Worm (Caenorhabditis elegans) whole organism, L1 larva: ENCODE results near the gene F12A10.6.

Experiments used
- C34B4.2 ChIP-seq: sonication (generic microtip); optimal IDR thresholded peaks from 2 replicates; lab custom pipeline; 2017; ENCODE audit warnings: mild to moderate bottlenecking, missing genetic modification characterization, missing compliant biosample characterization
- F16B12.6 ChIP-seq: fragments of 150-350 bp; optimal IDR thresholded peaks from 2 replicates; lab custom pipeline; 2014; ENCODE audit warnings: missing biosample characterization, missing genetic modification characterization
- Y116A8C.19 ChIP-seq: sonication (generic microtip); optimal IDR thresholded peaks from 2 replicates; lab custom pipeline; 2016; ENCODE audit warnings: missing compliant biosample characterization, missing genetic modification characterization, borderline replicate concordance
- aha-1 ChIP-seq: fragments of 150-350 bp; optimal IDR thresholded peaks from 2 replicates; lab custom pipeline; 2014; ENCODE audit warnings: missing biosample characterization, missing genetic modification characterization
- alr-1 ChIP-seq: fragments of 200-800 bp; sonication (Bioruptor generic); optimal IDR thresholded peaks from 2 replicates; lab custom pipeline; 2018; ENCODE audit warnings: borderline replicate concordance, mild to moderate bottlenecking, missing genetic modification characterization, missing compliant biosample characterization
- aly-2 ChIP-seq: fragments of 150-350 bp; optimal IDR thresholded peaks from 2 replicates; lab custom pipeline; 2014; ENCODE audit warnings: missing biosample characterization, missing genetic modification characterization
- ceh-63 ChIP-seq: fragments of 200-800 bp; sonication (Bioruptor generic); optimal IDR thresholded peaks from 2 replicates; lab custom pipeline; 2018; ENCODE audit warnings: mild to moderate bottlenecking, missing genetic modification characterization, missing compliant biosample characterization
- ceh-8 ChIP-seq: fragments of 200-800 bp; sonication (Bioruptor generic); optimal IDR thresholded peaks from 2 replicates; lab custom pipeline; 2018; ENCODE audit warnings: mild to moderate bottlenecking, missing genetic modification characterization, moderate library complexity, missing compliant biosample characterization
- ceh-88 ChIP-seq: fragments of 200-800 bp; sonication (Bioruptor generic); IDR thresholded peaks from 2 replicates; pipeline ENCODE4 v1.3.6; 2022; ENCODE audit warnings: missing genetic modification characterization, missing compliant biosample characterization
- ceh-90 ChIP-seq: sonication (generic microtip); optimal IDR thresholded peaks from 2 replicates; lab custom pipeline; 2016; ENCODE audit warnings: missing genetic modification characterization, missing compliant biosample characterization
- ces-1 ChIP-seq: fragments of 150-350 bp; optimal IDR thresholded peaks from 2 replicates; lab custom pipeline; 2014; ENCODE audit warnings: missing biosample characterization, missing genetic modification reagents, missing genetic modification characterization
- dpl-1 ChIP-seq, 3 experiments: fragments of 150-350 bp in 2 of 3; sonication (generic microtip) in 1 of 3; optimal IDR thresholded peaks; 2 replicates each; lab custom pipeline; 2014 to 2017; ENCODE audit warnings: missing biosample characterization in 3 of 3, missing genetic modification characterization in 3 of 3, missing genetic modification reagents in 3 of 3
- efl-3 ChIP-seq: fragments of 200-800 bp; sonication (Bioruptor generic); optimal IDR thresholded peaks from 2 replicates; lab custom pipeline; 2018; ENCODE audit warnings: mild to moderate bottlenecking, missing genetic modification characterization, missing compliant biosample characterization
- elt-2 ChIP-seq: sonication (generic microtip); optimal IDR thresholded peaks from 2 replicates; lab custom pipeline; 2016; ENCODE audit warnings: missing genetic modification characterization, mild to moderate bottlenecking, inconsistent platforms, missing compliant biosample characterization, missing genetic modification reagents
- fkh-10 ChIP-seq: sonication (generic microtip); optimal IDR thresholded peaks from 2 replicates; lab custom pipeline; 2017; ENCODE audit warnings: missing biosample characterization, missing genetic modification reagents, missing genetic modification characterization
- fkh-4 ChIP-seq: sonication (generic microtip); optimal IDR thresholded peaks from 2 replicates; lab custom pipeline; 2016; ENCODE audit warnings: missing compliant biosample characterization, missing genetic modification characterization, borderline replicate concordance
- hlh-17 ChIP-seq: fragments of 200-800 bp; sonication (Bioruptor generic); optimal IDR thresholded peaks from 2 replicates; lab custom pipeline; 2018; ENCODE audit warnings: missing genetic modification characterization, mild to moderate bottlenecking, missing compliant biosample characterization, moderate library complexity, borderline replicate concordance
- hpl-2 ChIP-seq: fragments of 150-350 bp; optimal IDR thresholded peaks from 2 replicates; lab custom pipeline; 2014; ENCODE audit warnings: missing biosample characterization, missing genetic modification reagents, missing genetic modification characterization
- lin-13 ChIP-seq: fragments of 150-350 bp; optimal IDR thresholded peaks from 2 replicates; lab custom pipeline; 2014; ENCODE audit warnings: missing biosample characterization, missing genetic modification reagents, missing genetic modification characterization
- lin-15B ChIP-seq: fragments of 150-350 bp; sonication (generic microtip); optimal IDR thresholded peaks from 3 replicates; lab custom pipeline; 2014; ENCODE audit warnings: missing biosample characterization, missing genetic modification characterization
- lin-39 ChIP-seq: fragments of 150-350 bp; optimal IDR thresholded peaks from 2 replicates; lab custom pipeline; 2014; ENCODE audit warnings: missing biosample characterization, missing genetic modification reagents, missing genetic modification characterization
- mdl-1 ChIP-seq, 2 experiments: fragments of 150-350 bp; optimal IDR thresholded peaks; 2 replicates each; lab custom pipeline; 2014 to 2017; ENCODE audit warnings: missing biosample characterization in 2 of 2, missing genetic modification characterization in 2 of 2, inconsistent platforms in 1 of 2
- mef-2 ChIP-seq: fragments of 150-350 bp; optimal IDR thresholded peaks from 2 replicates; lab custom pipeline; 2014; ENCODE audit warnings: missing biosample characterization, missing genetic modification characterization
- mep-1 ChIP-seq: fragments of 150-350 bp; optimal IDR thresholded peaks from 2 replicates; lab custom pipeline; 2014; ENCODE audit warnings: missing biosample characterization, missing genetic modification characterization
- nhr-11 ChIP-seq: fragments of 150-350 bp; optimal IDR thresholded peaks from 2 replicates; lab custom pipeline; 2014; ENCODE audit warnings: missing biosample characterization, missing genetic modification characterization
- nhr-19 ChIP-seq: fragments of 200-800 bp; sonication (Bioruptor generic); conservative IDR thresholded peaks from 2 replicates; pipeline ENCODE4 v1.3.6; 2022; ENCODE audit warnings: missing genetic modification characterization, missing compliant biosample characterization
- nhr-237 ChIP-seq: fragments of 150-350 bp; optimal IDR thresholded peaks from 2 replicates; lab custom pipeline; 2014; ENCODE audit warnings: missing biosample characterization, missing genetic modification characterization
- nhr-28 ChIP-seq: fragments of 150-350 bp; optimal IDR thresholded peaks from 2 replicates; lab custom pipeline; 2014; ENCODE audit warnings: missing biosample characterization, missing genetic modification characterization
- nhr-47 ChIP-seq: sonication (generic microtip); optimal IDR thresholded peaks from 2 replicates; lab custom pipeline; 2016; ENCODE audit warnings: mild to moderate bottlenecking, missing genetic modification characterization, moderate library complexity, missing compliant biosample characterization
- nhr-77 ChIP-seq: fragments of 150-350 bp; optimal IDR thresholded peaks from 2 replicates; lab custom pipeline; 2014; ENCODE audit warnings: missing biosample characterization, missing genetic modification characterization
- nhr-90 ChIP-seq: sonication (generic microtip); optimal IDR thresholded peaks from 2 replicates; lab custom pipeline; 2016; ENCODE audit warnings: mild to moderate bottlenecking, missing genetic modification characterization, missing compliant biosample characterization; ENCODE audit not compliant: poor library complexity
- pax-3 ChIP-seq: fragments of 200-800 bp; sonication (Bioruptor generic); optimal IDR thresholded peaks from 2 replicates; lab custom pipeline; 2018; ENCODE audit warnings: mild to moderate bottlenecking, missing genetic modification characterization, moderate library complexity, missing compliant biosample characterization
- rnt-1 ChIP-seq: sonication (generic microtip); optimal IDR thresholded peaks from 2 replicates; lab custom pipeline; 2016; ENCODE audit warnings: mild to moderate bottlenecking, missing genetic modification characterization, moderate library complexity, missing compliant biosample characterization
- skn-1 ChIP-seq: fragments of 150-350 bp; optimal IDR thresholded peaks from 2 replicates; lab custom pipeline; 2014; ENCODE audit warnings: missing biosample characterization, missing genetic modification characterization
- snpc-4 ChIP-seq: fragments of 150-350 bp; optimal IDR thresholded peaks from 2 replicates; lab custom pipeline; 2014; ENCODE audit warnings: missing biosample characterization, missing genetic modification characterization
- sox-4 ChIP-seq: sonication (generic microtip); optimal IDR thresholded peaks from 2 replicates; lab custom pipeline; 2016; ENCODE audit warnings: missing genetic modification characterization, missing compliant biosample characterization
- sptf-1 ChIP-seq: fragments of 150-350 bp; optimal IDR thresholded peaks from 2 replicates; lab custom pipeline; 2014; ENCODE audit warnings: missing biosample characterization, missing genetic modification characterization
- sup-37 ChIP-seq: fragments of 200-800 bp; sonication (Bioruptor generic); optimal IDR thresholded peaks from 2 replicates; lab custom pipeline; 2018; ENCODE audit warnings: mild to moderate bottlenecking, missing genetic modification characterization, missing compliant biosample characterization
- tlp-1 ChIP-seq: fragments of 150-350 bp; optimal IDR thresholded peaks from 2 replicates; lab custom pipeline; 2014; ENCODE audit warnings: missing biosample characterization, missing genetic modification characterization
- unc-30 ChIP-seq: sonication (generic microtip); optimal IDR thresholded peaks from 2 replicates; lab custom pipeline; 2017; ENCODE audit warnings: missing biosample characterization, missing genetic modification characterization
- unc-86 ChIP-seq: sonication (generic microtip); optimal IDR thresholded peaks from 2 replicates; lab custom pipeline; 2016; ENCODE audit warnings: missing genetic modification characterization, missing compliant biosample characterization
- unc-98 ChIP-seq: fragments of 200-800 bp; sonication (Bioruptor generic); IDR thresholded peaks from 2 replicates; pipeline ENCODE4 v1.3.6; 2022; ENCODE audit warnings: missing genetic modification characterization, missing compliant biosample characterization
- vab-15 ChIP-seq: sonication (generic microtip); optimal IDR thresholded peaks from 2 replicates; lab custom pipeline; 2017; ENCODE audit warnings: missing genotype, mild to moderate bottlenecking, missing genetic modification characterization, missing compliant biosample characterization
- xbp-1 ChIP-seq: sonication (generic microtip); optimal IDR thresholded peaks from 2 replicates; lab custom pipeline; 2016; ENCODE audit warnings: missing genetic modification characterization, missing compliant biosample characterization
- zag-1 ChIP-seq: fragments of 150-350 bp; optimal IDR thresholded peaks from 2 replicates; lab custom pipeline; 2014; ENCODE audit warnings: missing biosample characterization, missing genetic modification characterization

Gene F12A10.6

ce11 chrII:5473946-5474423 is 20.3 kb downstream of the F12A10.6 start, which contains the start of gene mrps-16 (continued):
- TF ChIP-seq nhr-77 (tag; lab: Kevin White, UChicago) (peak; percentile 37), zag-1 (no peak), lin-15B (tag; lab: Kevin White, UChicago) (peak; percentile 31), mep-1 (peak; percentile 84), tlp-1 (tag; lab: Kevin White, UChicago) (no peak), pax-3 (tag; lab: Kevin White, UChicago) (no peak), unc-98 (GFP tag; lab: Robert Waterston, UW) (no peak), fkh-10 (no peak), sox-4 (tag; lab: Kevin White, UChicago) (no peak), F16B12.6 (tag; lab: Kevin White, UChicago) (peak; percentile 98), aha-1 (tag; lab: Kevin White, UChicago) (no peak), efl-3 (GFP tag; lab: Kevin White, UChicago) (no peak), mef-2 (tag; lab: Kevin White, UChicago) (no peak), dpl-1 (GFP tag; optimal IDR thresholded peaks at IDR 0.05; lab: Kevin White, UChicago) (peak; percentile 96 to 98 (median 97)), unc-86 (tag; lab: Kevin White, UChicago) (peak; percentile 58), nhr-28 (tag; lab: Kevin White, UChicago) (no peak), hpl-2 (no peak), skn-1 (tag; lab: Kevin White, UChicago) (peak; percentile 52), elt-2 (peak; percentile 61), lin-13 (peak; percentile 32), ceh-8 (GFP tag; lab: Kevin White, UChicago) (peak; percentile 6), lin-39 (peak; percentile 41), C34B4.2 (no peak), sptf-1 (no peak), xbp-1 (tag; lab: Kevin White, UChicago) (peak; percentile 67), vab-15 (tag; lab: Kevin White, UChicago) (no peak), sup-37 (GFP tag; lab: Kevin White, UChicago) (no peak), nhr-11 (tag; lab: Kevin White, UChicago) (no peak), rnt-1 (tag; lab: Kevin White, UChicago) (peak; percentile 79), unc-30 (tag; lab: Kevin White, UChicago) (no peak), nhr-47 (peak; percentile 81), aly-2 (tag; lab: Kevin White, UChicago) (peak; percentile 24), alr-1 (no peak), hlh-17 (GFP tag; lab: Kevin White, UChicago) (no peak), nhr-237 (no peak), ceh-63 (GFP tag; lab: Kevin White, UChicago) (no peak), Y116A8C.19 (tag; lab: Kevin White, UChicago) (no peak), mdl-1 (tag; optimal IDR thresholded peaks at IDR 0.05; lab: Kevin White, UChicago) (peak in 1 of 2 experiments; percentile 28), ces-1 (GFP tag; lab: Kevin White, UChicago) (no peak), ceh-88 (GFP tag; lab: Robert Waterston, UW) (no peak), nhr-90 (tag; lab: Kevin White, UChicago) (peak; percentile 64), snpc-4 (tag; lab: Kevin White, UChicago) (peak; percentile 38), nhr-19 (GFP tag; lab: Robert Waterston, UW) (peak; percentile 78), fkh-4 (no peak), ceh-90 (no peak)
- TF ChIP-seq, all 84 proteins: peak for 46
